Worm (Caenorhabditis elegans): Measurements from ENCODE around the gene nra-3.

Gene nra-3

DNA sequence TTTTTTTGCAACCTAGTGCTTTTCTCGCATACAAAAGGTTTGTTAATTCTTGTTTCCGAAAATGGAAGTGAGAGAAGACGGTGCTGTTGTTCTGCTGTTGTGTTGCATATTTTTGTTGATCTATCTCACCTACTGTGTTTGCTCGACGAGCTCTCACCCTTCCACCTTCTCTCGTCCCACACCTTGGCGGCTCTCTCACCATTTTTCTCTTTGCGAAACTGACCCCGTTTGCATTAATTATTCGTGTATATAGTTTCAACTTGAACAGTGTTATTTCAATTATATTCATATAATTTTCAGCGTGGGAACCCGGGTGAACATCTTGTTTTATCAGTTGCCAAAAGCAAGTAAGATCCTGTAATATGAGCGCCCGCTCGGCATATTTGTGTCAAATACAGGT, 54.1 kb downstream of the nra-3 start, which contains the start of gene R07B1.9:
R07B1.9 (plus strand) TSS at position 301 of the 400 bp plus-strand sequence.
- TF ChIP-seq ref-1 (GFP tag; conservative IDR thresholded peaks at IDR 0.05) = no peak
- no peak for TF ChIP-seq tab-1 (GFP tag; IDR thresholded peaks at IDR 0.05)
- no peak for TF ChIP-seq ztf-23 (GFP tag; IDR thresholded peaks at IDR 0.05)
- TF ChIP-seq ztf-29 (GFP tag; IDR thresholded peaks at IDR 0.05) = no peak
- TF ChIP-seq flt-1 (GFP tag; IDR thresholded peaks at IDR 0.05) = no peak
- no peak for TF ChIP-seq T22C8.4 (GFP tag; IDR thresholded peaks at IDR 0.05)
- TF ChIP-seq med-1 (GFP tag; optimal IDR thresholded peaks at IDR 0.05; ENCODE audit: insufficient read depth) = no peak
- TF ChIP-seq cog-1 (tag; optimal IDR thresholded peaks at IDR 0.05) = no peak
- TF ChIP-seq klf-2 (GFP tag; conservative IDR thresholded peaks at IDR 0.05) = no peak

All from whole organism, midembryonic.